Fruit fly (Drosophila melanogaster) whole organism, prepupa: Measurements from ENCODE around the gene Elp1.
A peak's percentile ranks its signal among the peaks of the same experiment; 100 is the strongest.

ENCODE experiments used
- CG10631 ChIP-seq: fragments of 200-800 bp; sonication (Bioruptor generic); optimal IDR thresholded peaks from 2 replicates; lab custom pipeline; 2016; ENCODE audit warnings: missing biosample characterization, missing genetic modification characterization
- CG3032 ChIP-seq: fragments of 200-800 bp; optimal IDR thresholded peaks from 2 replicates; lab custom pipeline; 2019; ENCODE audit warnings: missing biosample characterization, mild to moderate bottlenecking, missing genetic modification characterization, moderate library complexity
- CG6276 ChIP-seq: fragments of 200-800 bp; sonication (Bioruptor generic); optimal IDR thresholded peaks from 2 replicates; lab custom pipeline; 2017; ENCODE audit warnings: missing biosample characterization, mild to moderate bottlenecking, missing genetic modification characterization
- Gug ChIP-seq: fragments of 200-800 bp; sonication (Bioruptor generic); IDR thresholded peaks from 2 replicates; pipeline ENCODE4 v1.3.6; 2022; ENCODE audit warnings: missing biosample characterization, missing genetic modification characterization
- Hr39 ChIP-seq: fragments of 200-800 bp; sonication (Bioruptor generic); optimal IDR thresholded peaks from 2 replicates; lab custom pipeline; 2016; ENCODE audit warnings: missing biosample characterization, missing genetic modification characterization
- achi ChIP-seq: fragments of 200-800 bp; sonication (Bioruptor generic); optimal IDR thresholded peaks from 3 replicates; lab custom pipeline; 2016; ENCODE audit warnings: missing biosample characterization, missing genetic modification characterization
- acj6 ChIP-seq: fragments of 200-800 bp; sonication (Bioruptor generic); optimal IDR thresholded peaks from 3 replicates; lab custom pipeline; 2016; ENCODE audit warnings: missing biosample characterization, missing genetic modification characterization
- esn ChIP-seq: fragments of 200-800 bp; sonication (Bioruptor generic); optimal IDR thresholded peaks from 2 replicates; lab custom pipeline; 2016; ENCODE audit warnings: missing biosample characterization, mild to moderate bottlenecking, missing genetic modification characterization, moderate library complexity
- fd59A ChIP-seq: fragments of 200-800 bp; sonication (Bioruptor generic); optimal IDR thresholded peaks from 2 replicates; lab custom pipeline; 2017; ENCODE audit warnings: missing biosample characterization, mild to moderate bottlenecking, missing genetic modification characterization, missing genetic modification reagents
- fkh ChIP-seq: fragments of 200-800 bp; sonication (Bioruptor generic); optimal IDR thresholded peaks from 3 replicates; lab custom pipeline; 2017; ENCODE audit warnings: missing biosample characterization, mild to moderate bottlenecking, missing genetic modification characterization, moderate library complexity
- pdm3 ChIP-seq: fragments of 200-800 bp; sonication (Bioruptor generic); optimal IDR thresholded peaks from 3 replicates; lab custom pipeline; 2016; ENCODE audit warnings: missing biosample characterization, missing genetic modification characterization
- spab ChIP-seq: fragments of 200-800 bp; sonication (Bioruptor generic); optimal IDR thresholded peaks from 2 replicates; lab custom pipeline; 2017; ENCODE audit warnings: missing biosample characterization, mild to moderate bottlenecking, missing genetic modification characterization, missing genetic modification reagents
- ss ChIP-seq, 2 experiments: fragments of 200-800 bp; sonication (Bioruptor generic); optimal IDR thresholded peaks; 2 replicates in 1 of 2; 3 replicates in 1 of 2; lab custom pipeline; 2017 to 2018; ENCODE audit warnings: mild to moderate bottlenecking in 2 of 2, missing biosample characterization in 2 of 2, missing genetic modification characterization in 2 of 2, moderate library complexity in 1 of 2
- topi ChIP-seq: fragments of 200-800 bp; sonication (Bioruptor generic); optimal IDR thresholded peaks from 3 replicates; lab custom pipeline; 2016; ENCODE audit warnings: missing biosample characterization, missing genetic modification characterization

DNA sequence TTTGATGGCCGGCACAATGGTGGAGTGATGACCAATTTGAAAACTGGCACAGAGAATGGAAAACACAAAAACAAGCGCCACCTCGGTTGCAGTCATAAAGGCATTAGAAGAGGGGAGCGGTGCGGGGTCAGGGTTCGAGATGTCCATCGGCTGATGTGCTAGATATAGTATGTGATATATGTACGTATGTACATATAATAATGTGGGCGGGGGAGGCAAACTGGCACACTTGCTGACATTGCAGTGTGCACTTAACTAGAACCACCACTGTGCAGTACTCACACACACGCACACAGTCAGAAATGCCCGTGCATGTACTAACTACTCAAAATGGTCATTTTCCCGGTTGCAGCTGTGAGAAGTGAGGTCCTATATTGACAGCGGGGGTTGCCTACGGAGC lies 31.9 kb upstream of the Elp1 start:
- TF ChIP-seq Hr39 (GFP tag; lab: Kevin White, UChicago): no peak
- TF ChIP-seq spab (GFP tag; lab: Kevin White, UChicago): no peak
- no peak for TF ChIP-seq acj6
- TF ChIP-seq achi (GFP tag; lab: Kevin White, UChicago): no peak
- no peak for TF ChIP-seq pdm3
- no peak for TF ChIP-seq fd59A
- TF ChIP-seq ss (GFP tag; optimal IDR thresholded peaks at IDR 0.05; lab: Kevin White, UChicago): no peak
- TF ChIP-seq CG10631 (GFP tag; lab: Kevin White, UChicago): peak; percentile 1
- TF ChIP-seq fkh: no peak
- TF ChIP-seq Gug (GFP tag; lab: Robert Waterston, UW): no peak
- no peak for TF ChIP-seq topi
- TF ChIP-seq esn (GFP tag; lab: Kevin White, UChicago): no peak
- no peak for TF ChIP-seq CG3032
- TF ChIP-seq CG6276 (GFP tag; lab: Kevin White, UChicago): no peak
